Fruit fly (Drosophila melanogaster) whole organism, pupa: Measurements from ENCODE around the gene RunxA.

Experiments used
- CG14655 ChIP-seq: fragments of 200-800 bp; sonication (Bioruptor generic); optimal IDR thresholded peaks from 3 replicates; lab custom pipeline; 2017; ENCODE audit warnings: mild to moderate bottlenecking, missing biosample characterization, missing genetic modification reagents, missing genetic modification characterization
- CG8159 ChIP-seq: fragments of 200-800 bp; sonication (Bioruptor generic); optimal IDR thresholded peaks from 3 replicates; lab custom pipeline; 2018; ENCODE audit warnings: missing biosample characterization, mild to moderate bottlenecking, missing genetic modification characterization, moderate library complexity
- CG8301 ChIP-seq: fragments of 200-800 bp; sonication (Bioruptor generic); optimal IDR thresholded peaks from 2 replicates; lab custom pipeline; 2018; ENCODE audit warnings: missing biosample characterization, mild to moderate bottlenecking, missing genetic modification characterization
- EcR ChIP-seq: fragments of 200-800 bp; sonication (Bioruptor generic); optimal IDR thresholded peaks from 3 replicates; lab custom pipeline; 2019; ENCODE audit warnings: missing biosample characterization, missing genetic modification characterization, mild to moderate bottlenecking, moderate library complexity, missing genetic modification reagents
- Ets98B ChIP-seq: fragments of 200-800 bp; sonication (Bioruptor generic); IDR thresholded peaks from 2 replicates; pipeline ENCODE4 v1.3.6; 2022; ENCODE audit warnings: missing biosample characterization, missing genetic modification characterization
- Pif1A ChIP-seq: fragments of 200-800 bp; sonication (Bioruptor generic); optimal IDR thresholded peaks from 3 replicates; lab custom pipeline; 2016; ENCODE audit warnings: missing biosample characterization, missing genetic modification characterization
- gl ChIP-seq: fragments of 200-800 bp; sonication (Bioruptor generic); optimal IDR thresholded peaks from 2 replicates; lab custom pipeline; 2018; ENCODE audit warnings: missing biosample characterization, mild to moderate bottlenecking, missing genetic modification characterization
- rn ChIP-seq: fragments of 200-800 bp; sonication (Bioruptor generic); IDR thresholded peaks from 2 replicates; pipeline ENCODE4 v1.3.6; 2022; ENCODE audit warnings: missing biosample characterization, missing genetic modification characterization

The RunxA gene

DNA sequence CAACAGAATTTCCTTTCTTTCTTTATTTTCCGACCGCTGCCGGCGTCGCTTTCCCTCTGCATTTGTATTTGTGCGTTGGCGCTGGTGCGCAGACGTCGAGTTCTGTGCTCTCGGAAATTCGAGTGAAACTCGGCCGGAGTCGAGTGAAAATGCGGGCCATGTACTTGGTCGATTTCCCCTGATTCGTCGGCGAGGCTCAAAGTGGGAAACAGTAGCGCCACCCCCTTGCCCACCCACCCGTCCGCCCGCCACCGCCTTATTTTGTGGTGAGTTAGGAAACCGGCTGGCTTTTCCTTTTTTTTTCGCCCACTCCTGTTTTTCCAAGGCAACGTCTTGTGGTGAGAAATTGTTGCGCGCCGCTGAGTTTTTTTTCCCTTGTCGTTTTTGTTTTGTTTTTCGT lies 64.0 kb downstream of the RunxA start:
- TF ChIP-seq CG8301 (tag; lab: Kevin White, UChicago), result no peak
- TF ChIP-seq Ets98B (GFP tag; lab: Robert Waterston, UW), result no peak
- TF ChIP-seq gl (tag; lab: Kevin White, UChicago), result no peak
- TF ChIP-seq CG14655 (GFP tag; lab: Kevin White, UChicago), result peak; percentile 6
- TF ChIP-seq rn (GFP tag; lab: Robert Waterston, UW), result no peak
- no peak for TF ChIP-seq EcR (GFP tag; lab: Kevin White, UChicago)
- no peak for TF ChIP-seq Pif1A (GFP tag; lab: Kevin White, UChicago)
- TF ChIP-seq CG8159, result no peak
